Fruit fly (Drosophila melanogaster): Measurements from ENCODE around the gene CG43145.

- no peak for TF ChIP-seq HLHmδ (GFP tag; optimal IDR thresholded peaks at IDR 0.05)
- TF ChIP-seq Hr39 (optimal IDR thresholded peaks at IDR 0.05), result no peak
- TF ChIP-seq PHDP (tag; optimal IDR thresholded peaks at IDR 0.05), result no peak
- no peak for TF ChIP-seq Xrp1 (GFP tag; IDR thresholded peaks at IDR 0.05)
- no peak for TF ChIP-seq nom (GFP tag; optimal IDR thresholded peaks at IDR 0.05)
- no peak for TF ChIP-seq Hr78 (GFP tag; optimal IDR thresholded peaks at IDR 0.05)
- no peak for TF ChIP-seq CG8944 (GFP tag; optimal IDR thresholded peaks at IDR 0.05)
- TF ChIP-seq hb (GFP tag; IDR thresholded peaks at IDR 0.05; ENCODE audit: partially characterized antibody), result no peak
- TF ChIP-seq Gsc (GFP tag; IDR thresholded peaks at IDR 0.05), result no peak
- no peak for TF ChIP-seq crol (GFP tag; IDR thresholded peaks at IDR 0.05)
- TF ChIP-seq CG17802 (tag; optimal IDR thresholded peaks at IDR 0.05), result no peak
- TF ChIP-seq crc (GFP tag; optimal IDR thresholded peaks at IDR 0.05), result no peak
Observed at dm6 chr2L:3731055-3731454, 29.4 kb downstream of the CG43145 start.
